Fruit fly (Drosophila melanogaster) whole organism, embryonic: Measurements from ENCODE around the gene rost.

Source experiments
- CG11085 ChIP-seq: fragments of 200-800 bp; sonication (Bioruptor generic); IDR thresholded peaks from 2 replicates; pipeline ENCODE4 v1.3.6; 2022; ENCODE audit warnings: missing biosample characterization, missing genetic modification characterization
- CG12391 ChIP-seq: fragments of 200-800 bp; sonication (Bioruptor generic); optimal IDR thresholded peaks from 3 replicates; lab custom pipeline; 2018; ENCODE audit warnings: missing biosample characterization, mild to moderate bottlenecking, missing genetic modification characterization, moderate library complexity
- CG14050 ChIP-seq: fragments of 200-800 bp; sonication (Bioruptor generic); IDR thresholded peaks from 3 replicates; pipeline ENCODE4 v1.3.6; 2022; ENCODE audit warnings: missing biosample characterization, missing genetic modification characterization
- CG14441 ChIP-seq: fragments of 200-800 bp; sonication (Bioruptor generic); IDR thresholded peaks from 2 replicates; pipeline ENCODE4 v1.3.6; 2022; ENCODE audit warnings: missing biosample characterization, missing genetic modification characterization
- CG14860 ChIP-seq: fragments of 200-800 bp; sonication (Bioruptor generic); IDR thresholded peaks from 3 replicates; pipeline ENCODE4 v1.3.6; 2022; ENCODE audit warnings: missing biosample characterization, missing genetic modification characterization; ENCODE audit not compliant: partially characterized antibody
- CG16815 ChIP-seq: fragments of 200-800 bp; sonication (Bioruptor generic); optimal IDR thresholded peaks from 3 replicates; lab custom pipeline; 2017; ENCODE audit warnings: missing biosample characterization, mild to moderate bottlenecking, missing genetic modification characterization
- CG17361 ChIP-seq: fragments of 200-800 bp; sonication (Bioruptor generic); IDR thresholded peaks from 3 replicates; pipeline ENCODE4 v1.3.6; 2022; ENCODE audit warnings: missing biosample characterization, missing genetic modification characterization
- CG17568 ChIP-seq: fragments of 200-800 bp; sonication (Bioruptor generic); optimal IDR thresholded peaks from 2 replicates; lab custom pipeline; 2018; ENCODE audit warnings: missing biosample characterization, mild to moderate bottlenecking, missing genetic modification characterization, moderate library complexity
- CG1792 ChIP-seq: fragments of 200-800 bp; sonication (Bioruptor generic); optimal IDR thresholded peaks from 2 replicates; lab custom pipeline; 2016; ENCODE audit warnings: missing biosample characterization, missing genetic modification characterization
- CG31224 ChIP-seq: fragments of 200-800 bp; sonication (Bioruptor generic); IDR thresholded peaks from 2 replicates; pipeline ENCODE4 v1.3.6; 2022; ENCODE audit warnings: missing biosample characterization, missing genetic modification characterization
- CG32767 ChIP-seq: fragments of 200-800 bp; sonication (Bioruptor generic); IDR thresholded peaks from 2 replicates; pipeline ENCODE4 v1.3.6; 2022; ENCODE audit warnings: missing biosample characterization, missing genetic modification characterization
- CG33213 ChIP-seq: fragments of 200-800 bp; sonication (Bioruptor generic); optimal IDR thresholded peaks from 3 replicates; lab custom pipeline; 2016; ENCODE audit warnings: missing biosample characterization, missing genetic modification characterization
- CG34224 ChIP-seq: fragments of 200-800 bp; sonication (Bioruptor generic); IDR thresholded peaks from 3 replicates; pipeline ENCODE4 v1.3.6; 2022; ENCODE audit warnings: missing biosample characterization, missing genetic modification characterization; ENCODE audit not compliant: partially characterized antibody
- CG3838 ChIP-seq: fragments of 200-800 bp; sonication (Bioruptor generic); optimal IDR thresholded peaks from 3 replicates; lab custom pipeline; 2016; ENCODE audit warnings: missing biosample characterization, missing genetic modification characterization
- CG7786 ChIP-seq: fragments of 200-800 bp; sonication (Bioruptor generic); optimal IDR thresholded peaks from 2 replicates; lab custom pipeline; 2016; ENCODE audit warnings: missing biosample characterization, missing genetic modification characterization
- CG7987 ChIP-seq: fragments of 200-800 bp; sonication (Bioruptor generic); optimal IDR thresholded peaks from 2 replicates; lab custom pipeline; 2018; ENCODE audit warnings: missing biosample characterization, mild to moderate bottlenecking, missing genetic modification characterization, moderate library complexity
- CG8765 ChIP-seq: fragments of 200-800 bp; sonication (Bioruptor generic); IDR thresholded peaks from 2 replicates; pipeline ENCODE4 v1.3.6; 2022; ENCODE audit warnings: missing biosample characterization, missing genetic modification characterization
- Camta ChIP-seq: fragments of 200-800 bp; sonication (Bioruptor generic); optimal IDR thresholded peaks from 2 replicates; lab custom pipeline; 2016; ENCODE audit warnings: missing biosample characterization, missing genetic modification characterization
- CrebB ChIP-seq: fragments of 200-800 bp; sonication (Bioruptor generic); optimal IDR thresholded peaks from 3 replicates; lab custom pipeline; 2018; ENCODE audit warnings: missing biosample characterization, mild to moderate bottlenecking, missing genetic modification characterization
- Ets65A ChIP-seq: fragments of 200-800 bp; sonication (Bioruptor generic); peaks from one replicate; lab custom pipeline; 2016; ENCODE audit warnings: missing biosample characterization, missing genetic modification characterization
- Gsc ChIP-seq: fragments of 200-800 bp; sonication (Bioruptor generic); IDR thresholded peaks from 2 replicates; pipeline ENCODE4 v1.3.6; 2022; ENCODE audit warnings: missing biosample characterization, missing genetic modification characterization
- Gug ChIP-seq: fragments of 200-800 bp; sonication (Bioruptor generic); IDR thresholded peaks from 4 replicates; pipeline ENCODE4 v1.3.6; 2022; ENCODE audit warnings: missing biosample characterization, missing genetic modification characterization
- HLHmδ ChIP-seq: fragments of 200-800 bp; sonication (Bioruptor generic); optimal IDR thresholded peaks from 2 replicates; lab custom pipeline; 2018; ENCODE audit warnings: missing biosample characterization, mild to moderate bottlenecking, missing genetic modification characterization, moderate library complexity
- Hand ChIP-seq: fragments of 200-800 bp; sonication (Bioruptor generic); optimal IDR thresholded peaks from 2 replicates; lab custom pipeline; 2017; ENCODE audit warnings: mild to moderate bottlenecking, missing biosample characterization, missing genetic modification reagents, missing genetic modification characterization
- Hr51 ChIP-seq, 2 experiments: fragments of 200-800 bp; sonication (Bioruptor generic); optimal IDR thresholded peaks; 2 replicates in 1 of 2; 3 replicates in 1 of 2; lab custom pipeline; 2016 to 2018; ENCODE audit warnings: missing biosample characterization in 2 of 2, missing genetic modification characterization in 2 of 2, mild to moderate bottlenecking in 1 of 2, moderate library complexity in 1 of 2
- Nf-YB ChIP-seq: fragments of 200-800 bp; sonication (Bioruptor generic); optimal IDR thresholded peaks from 3 replicates; lab custom pipeline; 2019; ENCODE audit warnings: missing biosample characterization, mild to moderate bottlenecking, missing genetic modification characterization, moderate library complexity
- Nf-YC ChIP-seq: fragments of 200-800 bp; optimal IDR thresholded peaks from 3 replicates; lab custom pipeline; 2019; ENCODE audit warnings: missing biosample characterization, mild to moderate bottlenecking, missing genetic modification characterization, moderate library complexity
- Sox102F ChIP-seq: fragments of 200-800 bp; sonication (Bioruptor generic); optimal IDR thresholded peaks from 2 replicates; lab custom pipeline; 2018; ENCODE audit warnings: missing biosample characterization, mild to moderate bottlenecking, missing genetic modification characterization, moderate library complexity
- Ssrp ChIP-seq: fragments of 200-800 bp; sonication (Bioruptor generic); optimal IDR thresholded peaks from 2 replicates; lab custom pipeline; 2018; ENCODE audit warnings: missing biosample characterization, mild to moderate bottlenecking, missing genetic modification characterization, moderate library complexity
- Usf ChIP-seq: fragments of 200-800 bp; sonication (Bioruptor generic); optimal IDR thresholded peaks from 2 replicates; lab custom pipeline; 2017; ENCODE audit warnings: missing genotype, missing biosample characterization, missing genetic modification characterization
- ac ChIP-seq: fragments of 200-800 bp; sonication (Bioruptor generic); optimal IDR thresholded peaks from 3 replicates; lab custom pipeline; 2017; ENCODE audit warnings: missing biosample characterization, mild to moderate bottlenecking, missing genetic modification characterization
- chm ChIP-seq: fragments of 200-800 bp; sonication (Bioruptor generic); IDR thresholded peaks from 2 replicates; pipeline ENCODE4 v1.3.6; 2022; ENCODE audit warnings: missing biosample characterization, missing genetic modification characterization
- esg ChIP-seq: fragments of 200-800 bp; sonication (Bioruptor generic); conservative IDR thresholded peaks from 2 replicates; pipeline ENCODE4 v1.3.6; 2022; ENCODE audit warnings: missing biosample characterization, missing genetic modification characterization
- exex ChIP-seq: fragments of 200-800 bp; sonication (Bioruptor generic); optimal IDR thresholded peaks from 4 replicates; lab custom pipeline; 2018; ENCODE audit warnings: missing biosample characterization, mild to moderate bottlenecking, missing genetic modification characterization, moderate library complexity
- fru ChIP-seq: fragments of >200 bp; optimal IDR thresholded peaks from 2 replicates; lab custom pipeline; 2017
- gem ChIP-seq: fragments of 200-800 bp; sonication (Bioruptor generic); optimal IDR thresholded peaks from 2 replicates; lab custom pipeline; 2019; ENCODE audit warnings: missing biosample characterization, mild to moderate bottlenecking, missing genetic modification characterization, moderate library complexity
- her ChIP-seq: fragments of 200-800 bp; sonication (Bioruptor generic); optimal IDR thresholded peaks from 2 replicates; lab custom pipeline; 2016; ENCODE audit warnings: missing biosample characterization, missing genetic modification characterization
- jumu ChIP-seq: fragments of 200-800 bp; sonication (Bioruptor generic); optimal IDR thresholded peaks from 3 replicates; lab custom pipeline; 2016; ENCODE audit warnings: missing biosample characterization, missing genetic modification characterization
- lbe ChIP-seq: fragments of 200-800 bp; sonication (Bioruptor generic); optimal IDR thresholded peaks from 2 replicates; lab custom pipeline; 2016; ENCODE audit warnings: missing biosample characterization, mild to moderate bottlenecking, missing genetic modification characterization
- onecut ChIP-seq: fragments of 200-800 bp; sonication (Bioruptor generic); IDR thresholded peaks from 2 replicates; pipeline ENCODE4 v1.3.6; 2022; ENCODE audit warnings: missing biosample characterization, missing genetic modification characterization
- peb ChIP-seq: fragments of 200-800 bp; sonication (Bioruptor generic); IDR thresholded peaks from 2 replicates; pipeline ENCODE4 v1.3.6; 2022; ENCODE audit warnings: missing biosample characterization, missing genetic modification characterization
- pros ChIP-seq: fragments of 200-800 bp; sonication (Bioruptor generic); optimal IDR thresholded peaks from 3 replicates; lab custom pipeline; 2019; ENCODE audit warnings: missing biosample characterization, mild to moderate bottlenecking, missing genetic modification characterization, moderate library complexity
- pzg ChIP-seq: fragments of 200-800 bp; sonication (Bioruptor generic); optimal IDR thresholded peaks from 3 replicates; lab custom pipeline; 2018; ENCODE audit warnings: missing biosample characterization, mild to moderate bottlenecking, missing genetic modification characterization, moderate library complexity
- shn ChIP-seq: fragments of 200-800 bp; sonication (Bioruptor generic); optimal IDR thresholded peaks from 3 replicates; lab custom pipeline; 2016; ENCODE audit warnings: missing biosample characterization, missing genetic modification characterization
- sug ChIP-seq: fragments of 200-800 bp; optimal IDR thresholded peaks from 2 replicates; lab custom pipeline; 2019; ENCODE audit warnings: missing biosample characterization, mild to moderate bottlenecking, missing genetic modification characterization, moderate library complexity
- tll ChIP-seq, 2 experiments: fragments of 200-800 bp in 1 of 2; fragments of >200 bp in 1 of 2; sonication (Bioruptor generic) in 1 of 2; optimal IDR thresholded peaks; 2 replicates each; lab custom pipeline; 2017 to 2019; ENCODE audit warnings: missing biosample characterization in 2 of 2, missing genetic modification characterization in 2 of 2, mild to moderate bottlenecking in 1 of 2, moderate library complexity in 1 of 2
- trem ChIP-seq: fragments of 200-800 bp; optimal IDR thresholded peaks from 3 replicates; lab custom pipeline; 2019; ENCODE audit warnings: missing biosample characterization, mild to moderate bottlenecking, missing genetic modification characterization, moderate library complexity
- unc-4 ChIP-seq: fragments of 200-800 bp; sonication (Bioruptor generic); IDR thresholded peaks from 2 replicates; pipeline ENCODE4 v1.3.6; 2022; ENCODE audit warnings: missing biosample characterization, missing genetic modification characterization; ENCODE audit not compliant: partially characterized antibody
- vnd ChIP-seq: fragments of 200-800 bp; sonication (Bioruptor generic); IDR thresholded peaks from 3 replicates; pipeline ENCODE4 v1.3.6; 2022; ENCODE audit warnings: missing biosample characterization, missing genetic modification characterization; ENCODE audit not compliant: partially characterized antibody

rost gene

dm6 chr2L:8951184-8951934 lies 38.0 kb downstream of the rost start, which contains the start of gene C1GalTA (continued):
- TF ChIP-seq CG34224 (GFP tag; lab: Robert Waterston, UW) (no peak), Gsc (no peak), CG17361 (peak; percentile 100), esg (GFP tag; lab: Robert Waterston, UW) (peak; percentile 92), CG14441 (GFP tag; lab: Robert Waterston, UW) (peak; percentile 88), Ssrp (tag; lab: Kevin White, UChicago) (peak; percentile 98), Nf-YC (tag; lab: Kevin White, UChicago) (peak; percentile 92), CG8765 (GFP tag; lab: Robert Waterston, UW) (peak; percentile 83), fru (no peak), tll (GFP tag; optimal IDR thresholded peaks at IDR 0.05; lab: Kevin White, UChicago) (peak in 1 of 2 experiments; percentile 51), CG7987 (GFP tag; lab: Kevin White, UChicago) (peak; percentile 83), shn (GFP tag; lab: Kevin White, UChicago) (peak; percentile 63), CG14050 (GFP tag; lab: Robert Waterston, UW) (peak; percentile 79), unc-4 (GFP tag; lab: Robert Waterston, UW) (no peak), CG11085 (GFP tag; lab: Robert Waterston, UW) (peak; percentile 93), Nf-YB (GFP tag; lab: Kevin White, UChicago) (peak; percentile 92), CG3838 (no peak), Usf (peak; percentile 88), CG1792 (GFP tag; lab: Kevin White, UChicago) (peak; percentile 0), pzg (GFP tag; lab: Kevin White, UChicago) (peak; percentile 6), CG32767 (GFP tag; lab: Robert Waterston, UW) (peak; percentile 96), vnd (no peak), CG33213 (GFP tag; lab: Kevin White, UChicago) (peak; percentile 50), trem (peak; percentile 97), pros (GFP tag; lab: Kevin White, UChicago) (peak; percentile 90), onecut (GFP tag; lab: Robert Waterston, UW) (peak; percentile 89), her (peak; percentile 25), lbe (GFP tag; lab: Kevin White, UChicago) (peak; percentile 90), gem (tag; lab: Kevin White, UChicago) (peak; percentile 100), ac (GFP tag; lab: Kevin White, UChicago) (peak; percentile 63), CG14860 (no peak), chm (GFP tag; lab: Robert Waterston, UW) (peak; percentile 92), peb (GFP tag; lab: Robert Waterston, UW) (peak; percentile 90), Sox102F (peak; percentile 98), HLHmδ (GFP tag; lab: Kevin White, UChicago) (no peak), sug (peak; percentile 96), exex (tag; lab: Kevin White, UChicago) (peak; percentile 93), Ets65A (GFP tag; lab: Kevin White, UChicago) (peak; percentile 94), CG7786 (GFP tag; lab: Kevin White, UChicago) (peak; percentile 37), Hr51 (GFP tag; optimal IDR thresholded peaks at IDR 0.05; lab: Kevin White, UChicago) (peak; percentile 73 to 99), CG16815 (GFP tag; lab: Kevin White, UChicago) (peak; percentile 94), Hand (peak; percentile 98), Gug (peak; percentile 69; the same call in 3 of the 4 replicates), CG12391 (tag; lab: Kevin White, UChicago) (peak; percentile 100), CrebB (tag; lab: Kevin White, UChicago) (peak; percentile 98), CG17568 (GFP tag; lab: Kevin White, UChicago) (peak; percentile 91), Camta (GFP tag; lab: Kevin White, UChicago) (peak; percentile 40), CG31224 (GFP tag; lab: Robert Waterston, UW) (peak; percentile 92), jumu (GFP tag; lab: Kevin White, UChicago) (peak; percentile 9)
